Worm (Caenorhabditis elegans): ENCODE measurements around the gene col-159.

ce11 chrV:13185384-13185783 is 16.6 kb downstream of the col-159 start, which contains the start of gene sri-6:
- TF ChIP-seq lin-32 (GFP tag; optimal IDR thresholded peaks at IDR 0.05) (no peak), nhr-2 (tag; optimal IDR thresholded peaks at IDR 0.05) (no peak), ztf-11 (tag; optimal IDR thresholded peaks at IDR 0.05) (no peak), M03D4.4 (tag; optimal IDR thresholded peaks at IDR 0.05) (no peak), nhr-76 (tag; optimal IDR thresholded peaks at IDR 0.05) (no peak), lin-13 (tag; optimal IDR thresholded peaks at IDR 0.05) (no peak), tbx-8 (GFP tag; optimal IDR thresholded peaks at IDR 0.05) (no peak), unc-39 (tag; optimal IDR thresholded peaks at IDR 0.05) (no peak), unc-62 (GFP tag; optimal IDR thresholded peaks at IDR 0.05) (no peak), elt-3 (tag; optimal IDR thresholded peaks at IDR 0.05) (no peak), sem-2 (GFP tag; optimal IDR thresholded peaks at IDR 0.05) (no peak), elt-1 (tag; optimal IDR thresholded peaks at IDR 0.05; ENCODE audit: borderline replicate concordance, insufficient read depth) (no peak), nhr-237 (tag; optimal IDR thresholded peaks at IDR 0.05) (no peak)

All from whole organism, mixed stage, embryonic.